Worm (Caenorhabditis elegans): Measurements from ENCODE around the gene C13E3.1.

ce11 chrX:8945011-8945410, 52.1 kb downstream of the C13E3.1 start:
- TF ChIP-seq elt-3 (tag; optimal IDR thresholded peaks at IDR 0.05) = no peak
- no peak for TF ChIP-seq ztf-11 (tag; optimal IDR thresholded peaks at IDR 0.05)
- TF ChIP-seq blmp-1 (tag; optimal IDR thresholded peaks at IDR 0.05) = no peak
- no peak for TF ChIP-seq nhr-28 (tag; optimal IDR thresholded peaks at IDR 0.05)
- no peak for TF ChIP-seq zip-8 (tag; optimal IDR thresholded peaks at IDR 0.05)
- no peak for TF ChIP-seq lin-13 (tag; optimal IDR thresholded peaks at IDR 0.05)
- TF ChIP-seq sptf-1 (tag; optimal IDR thresholded peaks at IDR 0.05) = no peak
- no peak for TF ChIP-seq snpc-4 (tag; optimal IDR thresholded peaks at IDR 0.05)
- no peak for TF ChIP-seq mep-1 (tag; optimal IDR thresholded peaks at IDR 0.05)
- no peak for TF ChIP-seq nhr-76 (tag; optimal IDR thresholded peaks at IDR 0.05)
- TF ChIP-seq nhr-237 (tag; optimal IDR thresholded peaks at IDR 0.05) = no peak
